Worm (Caenorhabditis elegans): Measurements from ENCODE around the gene Y59E9AL.8.
A peak's percentile ranks its signal among the peaks of the same experiment; 100 is the strongest.

Gene Y59E9AL.8

ce11 chrIV:5188051-5188450 lies 36.1 kb downstream of the Y59E9AL.8 start (continued):
- TF ChIP-seq nhr-90 (tag; optimal IDR thresholded peaks at IDR 0.05; ENCODE audit: poor library complexity), result peak; percentile 29
- no peak for TF ChIP-seq zip-4 (GFP tag; optimal IDR thresholded peaks at IDR 0.05)
- TF ChIP-seq fkh-4 (tag; optimal IDR thresholded peaks at IDR 0.05; ENCODE audit: borderline replicate concordance), result peak; percentile 15
- no peak for TF ChIP-seq nhr-11 (tag; optimal IDR thresholded peaks at IDR 0.05)
- TF ChIP-seq dsc-1 (tag; optimal IDR thresholded peaks at IDR 0.05), result peak; percentile 38
- TF ChIP-seq nhr-85 (tag), result peak; percentile 75
- peak; percentile 29 for TF ChIP-seq swsn-7 (tag; optimal IDR thresholded peaks at IDR 0.05)
- TF ChIP-seq ceh-90 (tag; optimal IDR thresholded peaks at IDR 0.05), result peak; percentile 76
- TF ChIP-seq nhr-20 (tag; optimal IDR thresholded peaks at IDR 0.05), result peak; percentile 8
- TF ChIP-seq irx-1 (tag; optimal IDR thresholded peaks at IDR 0.05), result peak; percentile 62
- peak; percentile 40 for TF ChIP-seq tbx-2 (tag; optimal IDR thresholded peaks at IDR 0.05)
- TF ChIP-seq dpl-1 (GFP tag; optimal IDR thresholded peaks at IDR 0.05), result peak; percentile 76 to 86 (median 80)
- no peak for TF ChIP-seq lin-15B (tag; optimal IDR thresholded peaks at IDR 0.05)
- TF ChIP-seq sup-37 (GFP tag; optimal IDR thresholded peaks at IDR 0.05), result no peak
- TF ChIP-seq egl-13 (tag; optimal IDR thresholded peaks at IDR 0.05), result peak; percentile 21

DNA sequence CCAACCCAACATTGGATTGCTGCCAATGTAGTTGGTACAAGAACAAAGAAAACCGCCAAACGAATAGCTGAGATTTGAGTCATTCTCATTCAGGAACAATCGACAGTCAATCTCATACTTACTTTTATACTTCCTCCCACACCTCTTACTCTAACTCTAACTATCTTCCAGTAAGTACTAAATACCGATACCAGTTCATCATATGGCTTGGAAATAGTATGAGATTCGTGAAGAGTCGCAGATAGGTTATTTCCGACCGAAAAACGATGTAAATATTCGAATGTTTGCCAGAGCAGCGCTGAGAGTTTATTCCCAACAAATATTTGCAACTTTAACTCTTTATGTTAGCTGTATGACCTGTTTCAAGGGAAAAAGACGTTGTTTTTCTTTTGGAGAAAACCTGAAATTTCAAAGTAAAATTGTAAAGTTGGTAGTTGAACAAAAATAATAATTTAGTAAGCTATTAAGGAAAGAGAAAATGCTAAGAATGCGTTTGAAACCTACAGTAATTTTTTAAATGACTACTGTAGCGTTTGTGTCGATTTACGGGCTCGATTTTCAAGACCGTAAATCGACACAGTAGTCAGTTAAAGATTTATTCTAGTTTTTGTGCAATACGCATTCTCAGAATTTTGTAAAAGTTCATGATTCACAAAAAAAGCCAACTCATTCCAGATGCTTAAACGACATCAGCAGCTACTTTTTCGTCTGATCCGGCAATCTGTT lies 37.5 kb downstream of the Y59E9AL.8 start, which contains the start of the genes W03F8.6 and mtrf-1L:
TSS of gene W03F8.6 (minus strand) at position 101 of the 726 bp plus-strand sequence.
TSS of gene mtrf-1L (plus strand) at position 676 of the 726 bp plus-strand sequence.
- TF ChIP-seq nhr-77 (tag; optimal IDR thresholded peaks at IDR 0.05) (no peak), hpl-2 (GFP tag; optimal IDR thresholded peaks at IDR 0.05) (no peak), sox-4 (tag; optimal IDR thresholded peaks at IDR 0.05) (no peak), ceh-8 (GFP tag; optimal IDR thresholded peaks at IDR 0.05) (no peak), efl-1 (optimal IDR thresholded peaks at IDR 0.05) (no peak), efl-1 (GFP tag; optimal IDR thresholded peaks at IDR 0.05 in 1 of 2) (no peak), ceh-88 (GFP tag; IDR thresholded peaks at IDR 0.05) (no peak), grh-1 (GFP tag; IDR thresholded peaks at IDR 0.05) (no peak), isw-1 (GFP tag; IDR thresholded peaks at IDR 0.05) (no peak), unc-86 (tag; optimal IDR thresholded peaks at IDR 0.05) (no peak), ama-1 (optimal IDR thresholded peaks at IDR 0.05) (no peak), mdl-1 (tag; optimal IDR thresholded peaks at IDR 0.05) (no peak)

DNA sequence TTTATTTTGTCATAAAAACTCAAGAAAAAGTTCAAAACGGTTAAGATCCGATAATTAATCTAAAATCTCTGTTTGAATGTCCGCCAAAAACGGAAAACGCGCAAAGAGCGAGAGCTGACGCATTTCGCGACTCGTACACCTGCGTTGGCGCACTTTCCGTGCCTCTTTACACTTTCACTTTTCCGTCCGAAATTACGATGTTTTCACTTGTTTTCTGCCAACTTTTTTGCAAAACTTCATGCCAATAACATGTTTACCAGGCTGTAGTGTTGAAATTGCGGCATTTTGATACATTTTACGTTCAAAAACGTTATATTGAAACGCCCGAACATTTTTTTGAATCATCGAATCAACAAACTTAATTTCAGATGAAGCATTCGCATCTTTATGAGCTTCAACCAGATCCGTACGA lies 40.4 kb downstream of the Y59E9AL.8 start, which contains the start of gene W03F8.4:
TSS of gene W03F8.4 (plus strand) at position 369 of the 412 bp plus-strand sequence.
- TF ChIP-seq sptf-1 (tag; optimal IDR thresholded peaks at IDR 0.05) (no peak), C04F5.9 (tag; optimal IDR thresholded peaks at IDR 0.05) (peak; percentile 85), nhr-76 (tag; optimal IDR thresholded peaks at IDR 0.05) (no peak), rnt-1 (tag; optimal IDR thresholded peaks at IDR 0.05) (peak; percentile 97), vab-15 (tag; optimal IDR thresholded peaks at IDR 0.05) (peak; percentile 43), ceh-82 (tag; optimal IDR thresholded peaks at IDR 0.05) (peak; percentile 92 to 96 (median 95)), irx-1 (tag; optimal IDR thresholded peaks at IDR 0.05) (peak; percentile 93), pqm-1 (tag; optimal IDR thresholded peaks at IDR 0.05) (no peak), nhr-12 (tag; optimal IDR thresholded peaks at IDR 0.05) (no peak), ceh-88 (GFP tag; IDR thresholded peaks at IDR 0.05) (peak; percentile 93), ama-1 (optimal IDR thresholded peaks at IDR 0.05) (no peak), skn-1 (tag; optimal IDR thresholded peaks at IDR 0.05) (peak; percentile 85), tlp-1 (tag; optimal IDR thresholded peaks at IDR 0.05) (no peak), mab-9 (GFP tag; IDR thresholded peaks at IDR 0.05) (peak; percentile 88), C34B4.2 (tag; optimal IDR thresholded peaks at IDR 0.05) (peak; percentile 31), nhr-47 (tag; optimal IDR thresholded peaks at IDR 0.05) (peak; percentile 98), pag-3 (tag; optimal IDR thresholded peaks at IDR 0.05; ENCODE audit: borderline replicate concordance, insufficient read depth) (peak; percentile 75), unc-86 (tag; optimal IDR thresholded peaks at IDR 0.05) (peak; percentile 91), fkh-8 (tag; optimal IDR thresholded peaks at IDR 0.05) (peak; percentile 83), ceh-63 (GFP tag; optimal IDR thresholded peaks at IDR 0.05) (no peak), unc-130 (tag; optimal IDR thresholded peaks at IDR 0.05) (peak; percentile 96), ceh-90 (tag; optimal IDR thresholded peaks at IDR 0.05) (peak; percentile 55), lin-35 (GFP tag; optimal IDR thresholded peaks at IDR 0.05) (peak; percentile 99), ztf-11 (tag; optimal IDR thresholded peaks at IDR 0.05) (peak; percentile 52 to 77), fkh-4 (tag; optimal IDR thresholded peaks at IDR 0.05; ENCODE audit: borderline replicate concordance) (peak; percentile 80), efl-3 (GFP tag; optimal IDR thresholded peaks at IDR 0.05) (peak; percentile 78), mdl-1 (tag; optimal IDR thresholded peaks at IDR 0.05) (peak in 1 of 2 experiments; percentile 82), aha-1 (tag; optimal IDR thresholded peaks at IDR 0.05) (peak; percentile 68), nhr-11 (tag; optimal IDR thresholded peaks at IDR 0.05) (peak; percentile 89)

Data from whole organism, L1 larva.